Worm (Caenorhabditis elegans): ENCODE results near the gene nipi-4.

nipi-4 gene

ce11 chrV:7870707-7871106 lies at the start of gene nipi-4:
TSS of gene nipi-4 (minus strand) at chrV:7870807.
- no peak for TF ChIP-seq ama-1 (optimal IDR thresholded peaks at IDR 0.05)
- no peak for TF ChIP-seq tra-4 (tag; optimal IDR thresholded peaks at IDR 0.05)
- no peak for TF ChIP-seq pes-1 (GFP tag; IDR thresholded peaks at IDR 0.05)
- TF ChIP-seq flt-1 (GFP tag; IDR thresholded peaks at IDR 0.05): no peak
- no peak for TF ChIP-seq ets-7 (tag; optimal IDR thresholded peaks at IDR 0.05)
- no peak for TF ChIP-seq F13C5.2 (tag; optimal IDR thresholded peaks at IDR 0.05)
- no peak for TF ChIP-seq sea-1 (GFP tag; conservative IDR thresholded peaks at IDR 0.05)
- no peak for TF ChIP-seq aly-1 (tag; optimal IDR thresholded peaks at IDR 0.05)
- no peak for TF ChIP-seq tbx-37 (GFP tag; conservative IDR thresholded peaks at IDR 0.05)
- no peak for TF ChIP-seq ceh-13 (GFP tag; optimal IDR thresholded peaks at IDR 0.05)
- TF ChIP-seq scrt-1 (GFP tag; IDR thresholded peaks at IDR 0.05): no peak
- TF ChIP-seq tbx-11 (GFP tag; IDR thresholded peaks at IDR 0.05): no peak
- no peak for TF ChIP-seq B0310.2 (tag; optimal IDR thresholded peaks at IDR 0.05)
- TF ChIP-seq hnd-1 (tag; optimal IDR thresholded peaks at IDR 0.05): no peak
- no peak for TF ChIP-seq hmg-4 (GFP tag; optimal IDR thresholded peaks at IDR 0.05)
- no peak for TF ChIP-seq ceh-36 (tag; optimal IDR thresholded peaks at IDR 0.05)
- no peak for TF ChIP-seq hmbx-1 (tag; optimal IDR thresholded peaks at IDR 0.05)

DNA sequence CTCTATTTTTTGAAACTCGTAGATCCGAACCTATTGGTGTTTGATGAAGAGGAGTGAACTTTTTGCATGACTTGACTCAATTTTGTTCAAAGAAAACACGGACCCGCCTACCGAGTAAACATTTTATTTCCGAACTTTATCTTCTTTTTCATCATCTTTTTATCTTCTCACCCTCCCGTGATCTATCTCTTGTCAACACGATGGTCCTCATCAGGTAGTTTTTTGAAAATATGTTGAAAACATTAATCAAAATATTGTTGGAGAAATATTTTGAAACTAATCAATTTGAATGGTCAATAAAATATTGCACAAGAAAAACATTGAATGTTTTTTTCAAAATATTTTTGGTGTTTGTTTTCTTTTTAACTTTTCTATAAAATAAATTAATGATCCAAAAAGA lies 37.8 kb upstream of the nipi-4 start:
- no peak for TF ChIP-seq F13C5.2 (tag; optimal IDR thresholded peaks at IDR 0.05)
- TF ChIP-seq pes-1 (GFP tag; IDR thresholded peaks at IDR 0.05): no peak
- TF ChIP-seq hmg-4 (GFP tag; optimal IDR thresholded peaks at IDR 0.05): no peak
- TF ChIP-seq sea-1 (GFP tag; conservative IDR thresholded peaks at IDR 0.05): no peak
- no peak for TF ChIP-seq ceh-13 (GFP tag; optimal IDR thresholded peaks at IDR 0.05)
- no peak for TF ChIP-seq tbx-37 (GFP tag; conservative IDR thresholded peaks at IDR 0.05)

- TF ChIP-seq ceh-13 (GFP tag; optimal IDR thresholded peaks at IDR 0.05) (no peak), scrt-1 (GFP tag; IDR thresholded peaks at IDR 0.05) (no peak), tbx-37 (GFP tag; conservative IDR thresholded peaks at IDR 0.05) (no peak), ama-1 (optimal IDR thresholded peaks at IDR 0.05) (no peak)
Measured at ce11 chrV:7904389-7904788, 33.8 kb upstream of the nipi-4 start.

DNA sequence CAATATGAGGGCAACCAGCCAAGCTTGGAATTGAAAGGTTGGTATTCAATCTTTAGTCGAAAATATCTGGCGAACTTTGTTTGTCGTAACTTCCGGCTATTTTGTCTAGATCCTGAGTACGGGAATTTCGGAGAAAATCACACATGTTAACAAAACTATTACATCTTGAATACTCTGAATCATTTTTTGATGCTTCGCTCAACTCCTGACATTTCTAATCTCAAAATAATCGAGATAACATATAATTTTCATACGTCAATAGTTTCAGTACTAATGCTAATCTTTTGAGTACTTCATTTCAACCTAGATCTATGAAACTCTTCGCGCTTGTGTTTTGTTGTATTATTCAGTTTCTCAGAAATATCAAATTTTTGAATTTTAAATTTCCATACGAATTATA lies 30.6 kb upstream of the nipi-4 start:
- TF ChIP-seq ceh-13 (GFP tag; optimal IDR thresholded peaks at IDR 0.05): no peak
- TF ChIP-seq sea-1 (GFP tag; conservative IDR thresholded peaks at IDR 0.05): no peak
- TF ChIP-seq hmbx-1 (tag; optimal IDR thresholded peaks at IDR 0.05): no peak
- no peak for TF ChIP-seq ama-1 (optimal IDR thresholded peaks at IDR 0.05)
- TF ChIP-seq B0310.2 (tag; optimal IDR thresholded peaks at IDR 0.05): no peak
- TF ChIP-seq ceh-36 (tag; optimal IDR thresholded peaks at IDR 0.05): no peak
- no peak for TF ChIP-seq ets-7 (tag; optimal IDR thresholded peaks at IDR 0.05)
- TF ChIP-seq F13C5.2 (tag; optimal IDR thresholded peaks at IDR 0.05): no peak
- no peak for TF ChIP-seq scrt-1 (GFP tag; IDR thresholded peaks at IDR 0.05)
- TF ChIP-seq tbx-37 (GFP tag; conservative IDR thresholded peaks at IDR 0.05): no peak
- no peak for TF ChIP-seq hmg-4 (GFP tag; optimal IDR thresholded peaks at IDR 0.05)
- TF ChIP-seq aly-1 (tag; optimal IDR thresholded peaks at IDR 0.05): no peak
- no peak for TF ChIP-seq tbx-11 (GFP tag; IDR thresholded peaks at IDR 0.05)
- no peak for TF ChIP-seq hnd-1 (tag; optimal IDR thresholded peaks at IDR 0.05)
- no peak for TF ChIP-seq pes-1 (GFP tag; IDR thresholded peaks at IDR 0.05)
- no peak for TF ChIP-seq tra-4 (tag; optimal IDR thresholded peaks at IDR 0.05)
- TF ChIP-seq flt-1 (GFP tag; IDR thresholded peaks at IDR 0.05): no peak

DNA sequence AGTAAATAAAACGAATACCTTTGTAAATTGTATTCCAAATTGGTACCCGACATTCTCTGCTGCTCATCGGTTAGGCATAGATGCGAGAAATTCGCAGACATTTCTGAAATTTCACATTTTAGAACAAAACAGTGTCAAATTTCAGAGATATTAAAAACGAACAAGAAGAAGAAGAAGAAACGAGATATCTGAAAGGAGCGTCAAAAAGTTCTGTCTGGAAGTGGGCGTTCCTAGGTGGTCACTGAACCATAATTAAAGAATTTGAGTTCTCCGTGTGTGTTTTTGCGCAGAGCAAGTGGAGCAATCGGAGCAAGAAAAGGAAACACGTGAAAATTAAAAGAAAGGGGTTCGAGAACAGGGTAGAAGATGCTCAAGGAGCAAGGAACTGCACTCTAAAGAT lies 29.2 kb upstream of the nipi-4 start, which contains the start of gene F40A3.7:
F40A3.7 (minus strand) TSS at position 101 of the 400 bp plus-strand sequence.
- TF ChIP-seq ets-7 (tag; optimal IDR thresholded peaks at IDR 0.05) (no peak), tra-4 (tag; optimal IDR thresholded peaks at IDR 0.05) (no peak), hmbx-1 (tag; optimal IDR thresholded peaks at IDR 0.05) (no peak), hmg-4 (GFP tag; optimal IDR thresholded peaks at IDR 0.05) (no peak), tbx-37 (GFP tag; conservative IDR thresholded peaks at IDR 0.05) (no peak), F13C5.2 (tag; optimal IDR thresholded peaks at IDR 0.05) (no peak), hnd-1 (tag; optimal IDR thresholded peaks at IDR 0.05) (no peak), ceh-13 (GFP tag; optimal IDR thresholded peaks at IDR 0.05) (no peak), tbx-11 (GFP tag; IDR thresholded peaks at IDR 0.05) (no peak)

ce11 chrV:7893812-7894381 lies 23.3 kb upstream of the nipi-4 start, which contains the start of gene F40A3.6:
TSS of gene F40A3.6 (minus strand) at chrV:7893862.
- no peak for TF ChIP-seq scrt-1 (GFP tag; IDR thresholded peaks at IDR 0.05)
- TF ChIP-seq tbx-37 (GFP tag; conservative IDR thresholded peaks at IDR 0.05): no peak
- TF ChIP-seq tbx-11 (GFP tag; IDR thresholded peaks at IDR 0.05): no peak
- TF ChIP-seq hnd-1 (tag; optimal IDR thresholded peaks at IDR 0.05): no peak
- TF ChIP-seq hmg-4 (GFP tag; optimal IDR thresholded peaks at IDR 0.05): no peak
- no peak for TF ChIP-seq ets-7 (tag; optimal IDR thresholded peaks at IDR 0.05)
- no peak for TF ChIP-seq ceh-36 (tag; optimal IDR thresholded peaks at IDR 0.05)
- no peak for TF ChIP-seq sea-1 (GFP tag; conservative IDR thresholded peaks at IDR 0.05)
- no peak for TF ChIP-seq ama-1 (optimal IDR thresholded peaks at IDR 0.05)

DNA sequence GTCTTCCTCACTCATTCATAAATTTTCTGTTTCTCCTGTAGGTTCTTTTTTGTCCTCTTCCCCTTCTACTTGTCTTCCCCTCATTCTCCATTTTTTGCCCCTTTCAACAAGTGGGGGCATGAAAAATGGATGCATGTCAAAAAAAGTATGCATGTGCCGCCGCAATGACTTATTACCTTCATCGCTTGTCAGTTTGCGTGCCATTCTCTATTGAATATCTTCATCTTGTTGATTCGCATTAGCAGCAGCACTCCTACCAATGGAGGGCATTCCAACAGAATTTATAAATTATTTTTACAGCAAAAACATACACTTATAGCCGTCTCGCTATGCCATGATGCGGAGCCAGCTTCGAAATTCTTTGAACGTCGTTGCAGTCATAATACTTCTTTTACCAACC lies 20.6 kb upstream of the nipi-4 start, which contains the start of gene F40A3.1:
F40A3.1 (plus strand) TSS at position 301 of the 400 bp plus-strand sequence.
- TF ChIP-seq hmg-4 (GFP tag; optimal IDR thresholded peaks at IDR 0.05): no peak
- TF ChIP-seq aly-1 (tag; optimal IDR thresholded peaks at IDR 0.05): no peak
- TF ChIP-seq F13C5.2 (tag; optimal IDR thresholded peaks at IDR 0.05): no peak
- TF ChIP-seq ceh-13 (GFP tag; optimal IDR thresholded peaks at IDR 0.05): no peak
- no peak for TF ChIP-seq tra-4 (tag; optimal IDR thresholded peaks at IDR 0.05)
- TF ChIP-seq ceh-36 (tag; optimal IDR thresholded peaks at IDR 0.05): no peak
- TF ChIP-seq ama-1 (optimal IDR thresholded peaks at IDR 0.05): no peak
- TF ChIP-seq B0310.2 (tag; optimal IDR thresholded peaks at IDR 0.05): no peak
- no peak for TF ChIP-seq hnd-1 (tag; optimal IDR thresholded peaks at IDR 0.05)
- no peak for TF ChIP-seq scrt-1 (GFP tag; IDR thresholded peaks at IDR 0.05)
- TF ChIP-seq ets-7 (tag; optimal IDR thresholded peaks at IDR 0.05): no peak
- no peak for TF ChIP-seq hmbx-1 (tag; optimal IDR thresholded peaks at IDR 0.05)
- TF ChIP-seq pes-1 (GFP tag; IDR thresholded peaks at IDR 0.05): no peak
- TF ChIP-seq sea-1 (GFP tag; conservative IDR thresholded peaks at IDR 0.05): no peak
- TF ChIP-seq tbx-11 (GFP tag; IDR thresholded peaks at IDR 0.05): no peak
- no peak for TF ChIP-seq tbx-37 (GFP tag; conservative IDR thresholded peaks at IDR 0.05)
- TF ChIP-seq flt-1 (GFP tag; IDR thresholded peaks at IDR 0.05): no peak

Data from whole organism, early embryonic.